Worm (Caenorhabditis elegans) whole organism, young adult: Measurements from ENCODE around the gene let-2.

Experiments used
- B0019.2 ChIP-seq: fragments of 200-800 bp; sonication (Bioruptor generic); conservative IDR thresholded peaks from 2 replicates; pipeline ENCODE4 v1.3.6; 2022; ENCODE audit warnings: missing genetic modification reagents, missing genetic modification characterization, missing compliant biosample characterization
- D2030.7 ChIP-seq: fragments of 200-800 bp; sonication (Bioruptor generic); IDR thresholded peaks from 2 replicates; pipeline ENCODE4 v1.3.6; 2022; ENCODE audit warnings: missing genetic modification reagents, missing genetic modification characterization, missing compliant biosample characterization
- F10E7.11 ChIP-seq: sonication (generic microtip); optimal IDR thresholded peaks from 2 replicates; lab custom pipeline; 2017; ENCODE audit warnings: mild to moderate bottlenecking, missing genetic modification characterization, moderate library complexity, missing compliant biosample characterization
- F22D6.2 ChIP-seq: sonication (generic microtip); optimal IDR thresholded peaks from 2 replicates; lab custom pipeline; 2016; ENCODE audit warnings: mild to moderate bottlenecking, missing genetic modification characterization, missing compliant biosample characterization
- F33H1.4 ChIP-seq: fragments of 200-800 bp; sonication (Bioruptor generic); IDR thresholded peaks from 2 replicates; pipeline ENCODE4 v1.3.6; 2022; ENCODE audit warnings: missing genetic modification reagents, missing genetic modification characterization, missing compliant biosample characterization
- F37B4.10 ChIP-seq: fragments of 200-800 bp; sonication (Bioruptor generic); IDR thresholded peaks from 2 replicates; pipeline ENCODE4 v1.3.6; 2022; ENCODE audit warnings: missing genetic modification characterization, missing compliant biosample characterization
- F55B11.4 ChIP-seq: sonication (generic microtip); optimal IDR thresholded peaks from 2 replicates; lab custom pipeline; 2016; ENCODE audit warnings: missing compliant biosample characterization, missing genetic modification characterization, borderline replicate concordance; ENCODE audit not compliant: insufficient read depth
- Y53G8AR.9 ChIP-seq: fragments of 200-800 bp; sonication (Bioruptor generic); conservative IDR thresholded peaks from 2 replicates; pipeline ENCODE4 v1.3.6; 2022; ENCODE audit warnings: missing genetic modification reagents, missing genetic modification characterization, missing compliant biosample characterization
- Y56A3A.18 ChIP-seq: fragments of 200-800 bp; sonication (Bioruptor generic); IDR thresholded peaks from 2 replicates; pipeline ENCODE4 v1.3.6; 2022; ENCODE audit warnings: missing genetic modification reagents, missing genetic modification characterization, missing compliant biosample characterization
- akir-1 ChIP-seq: fragments of 200-800 bp; sonication (Bioruptor generic); optimal IDR thresholded peaks from 2 replicates; lab custom pipeline; 2018; ENCODE audit warnings: mild to moderate bottlenecking, missing genetic modification characterization, moderate library complexity, missing compliant biosample characterization
- ama-1 ChIP-seq, 3 experiments: fragments of 150-350 bp in 1 of 3; sonication (generic microtip) in 2 of 3; optimal IDR thresholded peaks; 2 replicates each; lab custom pipeline; 2014 to 2018; ENCODE audit warnings: missing biosample characterization in 2 of 3, missing genetic modification characterization in 2 of 3, missing genetic modification reagents in 2 of 3
- aptf-2 ChIP-seq: fragments of 200-800 bp; sonication (Bioruptor generic); conservative IDR thresholded peaks from 2 replicates; pipeline ENCODE4 v1.3.6; 2022; ENCODE audit warnings: missing genetic modification reagents, missing genetic modification characterization, missing compliant biosample characterization
- atf-7 ChIP-seq: sonication (generic microtip); optimal IDR thresholded peaks from 2 replicates; lab custom pipeline; 2017; ENCODE audit warnings: mild to moderate bottlenecking, missing genetic modification characterization, missing compliant biosample characterization
- bed-2 ChIP-seq: fragments of 200-800 bp; sonication (Bioruptor generic); IDR thresholded peaks from 2 replicates; pipeline ENCODE4 v1.3.6; 2022; ENCODE audit warnings: missing genetic modification reagents, missing genetic modification characterization, missing compliant biosample characterization
- ccch-3 ChIP-seq: fragments of 200-800 bp; sonication (Bioruptor generic); optimal IDR thresholded peaks from 2 replicates; lab custom pipeline; 2018; ENCODE audit warnings: mild to moderate bottlenecking, missing genetic modification characterization, missing compliant biosample characterization
- die-1 ChIP-seq: sonication (generic microtip); optimal IDR thresholded peaks from 2 replicates; lab custom pipeline; 2016; ENCODE audit warnings: missing genotype, mild to moderate bottlenecking, missing genetic modification characterization, missing compliant biosample characterization
- dox-1 ChIP-seq: fragments of 200-800 bp; sonication (Bioruptor generic); IDR thresholded peaks from 2 replicates; pipeline ENCODE4 v1.3.6; 2022; ENCODE audit warnings: missing genetic modification reagents, missing genetic modification characterization, missing compliant biosample characterization
- efl-1 ChIP-seq: fragments of 150-350 bp; optimal IDR thresholded peaks from 2 replicates; lab custom pipeline; 2014; ENCODE audit warnings: missing biosample characterization, missing genetic modification reagents, missing genetic modification characterization
- egl-18 ChIP-seq: fragments of 200-800 bp; sonication (Bioruptor generic); IDR thresholded peaks from 2 replicates; pipeline ENCODE4 v1.3.6; 2022; ENCODE audit warnings: missing genetic modification reagents, missing genetic modification characterization, missing compliant biosample characterization
- egl-44 ChIP-seq: fragments of 200-800 bp; sonication (Bioruptor generic); IDR thresholded peaks from 2 replicates; pipeline ENCODE4 v1.3.6; 2022; ENCODE audit warnings: missing genetic modification reagents, missing genetic modification characterization, missing compliant biosample characterization
- egrh-3 ChIP-seq: fragments of 200-800 bp; sonication (Bioruptor generic); IDR thresholded peaks from 2 replicates; pipeline ENCODE4 v1.3.6; 2022; ENCODE audit warnings: missing genetic modification reagents, missing genetic modification characterization, missing compliant biosample characterization
- hlh-26 ChIP-seq: fragments of 200-800 bp; sonication (Bioruptor generic); conservative IDR thresholded peaks from 2 replicates; pipeline ENCODE4 v1.3.6; 2022; ENCODE audit warnings: missing genetic modification reagents, missing genetic modification characterization, missing compliant biosample characterization
- hmg-1.2 ChIP-seq: fragments of 200-800 bp; sonication (Bioruptor generic); IDR thresholded peaks from 2 replicates; pipeline ENCODE4 v1.3.6; 2022; ENCODE audit warnings: missing genetic modification reagents, missing genetic modification characterization, missing compliant biosample characterization
- hrde-1 ChIP-seq: sonication (generic microtip); optimal IDR thresholded peaks from 2 replicates; lab custom pipeline; 2016; ENCODE audit warnings: missing genetic modification characterization, mild to moderate bottlenecking, missing compliant biosample characterization, moderate library complexity, missing genotype, missing genetic modification reagents, borderline replicate concordance
- lag-1 ChIP-seq: fragments of 200-800 bp; sonication (Bioruptor generic); IDR thresholded peaks from 2 replicates; pipeline ENCODE4 v1.3.6; 2022; ENCODE audit warnings: missing genetic modification reagents, missing genetic modification characterization, missing compliant biosample characterization
- let-526 ChIP-seq: fragments of 200-800 bp; sonication (Bioruptor generic); IDR thresholded peaks from 2 replicates; pipeline ENCODE4 v1.3.6; 2022; ENCODE audit warnings: missing genetic modification reagents, missing genetic modification characterization, missing compliant biosample characterization
- lir-1 ChIP-seq: fragments of 200-800 bp; sonication (Bioruptor generic); conservative IDR thresholded peaks from 2 replicates; pipeline ENCODE4 v1.3.6; 2022; ENCODE audit warnings: missing genetic modification reagents, missing genetic modification characterization, missing compliant biosample characterization
- lsl-1 ChIP-seq: fragments of 200-800 bp; sonication (Bioruptor generic); optimal IDR thresholded peaks from 2 replicates; lab custom pipeline; 2018; ENCODE audit warnings: mild to moderate bottlenecking, missing genetic modification characterization, moderate library complexity, missing compliant biosample characterization
- madf-3 ChIP-seq: fragments of 200-800 bp; sonication (Bioruptor generic); IDR thresholded peaks from 2 replicates; pipeline ENCODE4 v1.3.6; 2022; ENCODE audit warnings: missing genetic modification reagents, missing genetic modification characterization, missing compliant biosample characterization
- madf-6 ChIP-seq: fragments of 200-800 bp; sonication (Bioruptor generic); IDR thresholded peaks from 2 replicates; pipeline ENCODE4 v1.3.6; 2022; ENCODE audit warnings: missing genetic modification reagents, missing genetic modification characterization, missing compliant biosample characterization
- mcd-1 ChIP-seq: fragments of 200-800 bp; sonication (Bioruptor generic); IDR thresholded peaks from 2 replicates; pipeline ENCODE4 v1.3.6; 2022; ENCODE audit warnings: missing genetic modification reagents, missing genetic modification characterization, missing compliant biosample characterization
- mes-4 ChIP-seq: sonication (generic microtip); optimal IDR thresholded peaks from 2 replicates; lab custom pipeline; 2016; ENCODE audit warnings: missing genotype, missing genetic modification characterization, missing compliant biosample characterization
- nfyb-1 ChIP-seq: fragments of 200-800 bp; sonication (Bioruptor generic); IDR thresholded peaks from 2 replicates; pipeline ENCODE4 v1.3.6; 2022; ENCODE audit warnings: missing genetic modification reagents, missing genetic modification characterization, missing compliant biosample characterization
- nhr-120 ChIP-seq: fragments of 200-800 bp; sonication (Bioruptor generic); IDR thresholded peaks from 2 replicates; pipeline ENCODE4 v1.3.6; 2022; ENCODE audit warnings: missing genetic modification characterization, missing compliant biosample characterization
- nhr-27 ChIP-seq: fragments of 200-800 bp; sonication (Bioruptor generic); optimal IDR thresholded peaks from 2 replicates; lab custom pipeline; 2018; ENCODE audit warnings: mild to moderate bottlenecking, missing genetic modification characterization, moderate library complexity, missing compliant biosample characterization
- nhr-80 ChIP-seq: sonication (generic microtip); optimal IDR thresholded peaks from 2 replicates; lab custom pipeline; 2016; ENCODE audit warnings: missing genetic modification characterization, missing compliant biosample characterization
- repo-1 ChIP-seq: sonication (generic microtip); optimal IDR thresholded peaks from 2 replicates; lab custom pipeline; 2017; ENCODE audit warnings: mild to moderate bottlenecking, missing genetic modification characterization, missing compliant biosample characterization
- rpc-1 ChIP-seq, 2 experiments: fragments of 150-350 bp in 1 of 2; sonication (generic microtip) in 1 of 2; optimal IDR thresholded peaks; 2 replicates each; lab custom pipeline; 2014 to 2018; ENCODE audit warnings: missing biosample characterization in 1 of 2, missing genetic modification characterization in 1 of 2, missing genetic modification reagents in 1 of 2, missing genotype in 1 of 2
- sdz-38 ChIP-seq: sonication (generic microtip); optimal IDR thresholded peaks from 2 replicates; lab custom pipeline; 2016; ENCODE audit warnings: missing genotype, missing genetic modification characterization, missing compliant biosample characterization
- snpc-1.1 ChIP-seq: sonication (generic microtip); optimal IDR thresholded peaks from 2 replicates; lab custom pipeline; 2017; ENCODE audit warnings: missing genetic modification characterization, mild to moderate bottlenecking, missing compliant biosample characterization, antibody characterized with exemption, moderate library complexity, missing genotype, missing genetic modification reagents; ENCODE audit not compliant: insufficient read depth
- snpc-1.3 ChIP-seq: sonication (generic microtip); optimal IDR thresholded peaks from 2 replicates; lab custom pipeline; 2017; ENCODE audit warnings: missing genetic modification characterization, mild to moderate bottlenecking, missing compliant biosample characterization, antibody characterized with exemption, moderate library complexity, missing genotype, missing genetic modification reagents; ENCODE audit not compliant: insufficient read depth
- xnd-1 ChIP-seq: sonication (generic microtip); optimal IDR thresholded peaks from 2 replicates; lab custom pipeline; 2016; ENCODE audit warnings: missing genotype, missing genetic modification reagents, missing genetic modification characterization, missing compliant biosample characterization
- ztf-3 ChIP-seq: fragments of 200-800 bp; sonication (Bioruptor generic); optimal IDR thresholded peaks from 2 replicates; lab custom pipeline; 2018; ENCODE audit warnings: mild to moderate bottlenecking, missing genetic modification characterization, missing compliant biosample characterization
- ztf-6 ChIP-seq: fragments of 200-800 bp; sonication (Bioruptor generic); IDR thresholded peaks from 2 replicates; pipeline ENCODE4 v1.3.6; 2022; ENCODE audit warnings: missing genetic modification reagents, missing genetic modification characterization, missing compliant biosample characterization

The let-2 gene

ce11 chrX:16357531-16357930, 31.6 kb downstream of the let-2 start (continued):
- TF ChIP-seq ama-1 (optimal IDR thresholded peaks at IDR 0.05; lab: Kevin White, UChicago), result no peak
- no peak for TF ChIP-seq ama-1 (GFP tag; optimal IDR thresholded peaks at IDR 0.05; lab: Kevin White, UChicago)
- peak; percentile 20; the same call in 1 of the 2 replicates for TF ChIP-seq hmg-1.2 (GFP tag; lab: Robert Waterston, UW)
- no peak for TF ChIP-seq dox-1 (GFP tag; lab: Robert Waterston, UW)
- no peak for TF ChIP-seq efl-1 (GFP tag; lab: Kevin White, UChicago)
- TF ChIP-seq aptf-2, result no peak
- no peak for TF ChIP-seq nhr-80 (tag; lab: Kevin White, UChicago)
- peak; percentile 78 for TF ChIP-seq snpc-1.1 (tag; lab: Kevin White, UChicago)
- no peak for TF ChIP-seq repo-1 (tag; lab: Kevin White, UChicago)
- no peak for TF ChIP-seq lir-1
- no peak for TF ChIP-seq ccch-3 (GFP tag; lab: Kevin White, UChicago)
- no peak for TF ChIP-seq hrde-1 (tag; lab: Kevin White, UChicago)
- TF ChIP-seq ztf-6, result no peak
- TF ChIP-seq let-526 (GFP tag; lab: Robert Waterston, UW), result no peak
- TF ChIP-seq F55B11.4 (tag; lab: Kevin White, UChicago), result no peak
- TF ChIP-seq madf-3, result 0 out of 2 replicates have a peak, but pooled peaks have one; percentile 54
- TF ChIP-seq atf-7 (tag; lab: Kevin White, UChicago), result no peak
- TF ChIP-seq sdz-38 (tag; lab: Kevin White, UChicago), result no peak
- no peak for TF ChIP-seq akir-1 (GFP tag; lab: Kevin White, UChicago)
- peak; percentile 15; the same call in 1 of the 2 replicates for TF ChIP-seq mcd-1 (GFP tag; lab: Robert Waterston, UW)
- TF ChIP-seq nhr-27 (tag; lab: Kevin White, UChicago), result no peak
- TF ChIP-seq F37B4.10 (GFP tag; lab: Robert Waterston, UW), result no peak
- TF ChIP-seq die-1, result no peak
- no peak for TF ChIP-seq lsl-1 (GFP tag; lab: Kevin White, UChicago)
- no peak for TF ChIP-seq Y53G8AR.9 (GFP tag; lab: Robert Waterston, UW)
- no peak for TF ChIP-seq nhr-120 (GFP tag; lab: Robert Waterston, UW)

- no peak for TF ChIP-seq akir-1 (GFP tag; lab: Kevin White, UChicago)
- TF ChIP-seq ztf-3 (GFP tag; lab: Kevin White, UChicago), result no peak
- no peak for TF ChIP-seq mes-4 (tag; lab: Kevin White, UChicago)
- TF ChIP-seq Y56A3A.18 (GFP tag; lab: Robert Waterston, UW), result no peak
- TF ChIP-seq bed-2 (GFP tag; lab: Robert Waterston, UW), result no peak
- TF ChIP-seq B0019.2, result no peak
- no peak for TF ChIP-seq rpc-1 (optimal IDR thresholded peaks at IDR 0.05; lab: Kevin White, UChicago)
- TF ChIP-seq rpc-1 (tag; optimal IDR thresholded peaks at IDR 0.05; lab: Kevin White, UChicago), result no peak
- TF ChIP-seq sdz-38 (tag; lab: Kevin White, UChicago), result no peak
- no peak for TF ChIP-seq egrh-3
Measured at ce11 chrX:16356341-16356740, 32.8 kb downstream of the let-2 start.

ce11 chrX:16354598-16355211, 34.4 kb downstream of the let-2 start, which contains the start of gene nhr-28:
Gene nhr-28 (plus strand): TSS chrX:16354976.
- no peak for TF ChIP-seq xnd-1 (tag; lab: Kevin White, UChicago)
- no peak for TF ChIP-seq F10E7.11 (tag; lab: Kevin White, UChicago)
- TF ChIP-seq let-526 (GFP tag; lab: Robert Waterston, UW), result no peak
- no peak for TF ChIP-seq egl-44 (GFP tag; lab: Robert Waterston, UW)
- TF ChIP-seq madf-6 (GFP tag; lab: Robert Waterston, UW), result no peak
- no peak for TF ChIP-seq egrh-3
- no peak for TF ChIP-seq F33H1.4 (GFP tag; lab: Robert Waterston, UW)
- no peak for TF ChIP-seq Y56A3A.18 (GFP tag; lab: Robert Waterston, UW)
- TF ChIP-seq hrde-1 (tag; lab: Kevin White, UChicago), result no peak
- no peak for TF ChIP-seq atf-7 (tag; lab: Kevin White, UChicago)
- TF ChIP-seq D2030.7 (GFP tag; lab: Robert Waterston, UW), result no peak
- TF ChIP-seq nfyb-1 (GFP tag; lab: Robert Waterston, UW), result no peak
- TF ChIP-seq F22D6.2 (tag; lab: Kevin White, UChicago), result no peak
- no peak for TF ChIP-seq madf-3
- TF ChIP-seq hlh-26 (GFP tag; lab: Robert Waterston, UW), result no peak
- TF ChIP-seq snpc-1.3 (tag; lab: Kevin White, UChicago), result no peak
- TF ChIP-seq lag-1, result no peak
- TF ChIP-seq egl-18 (GFP tag; lab: Robert Waterston, UW), result no peak
